Worm (Caenorhabditis elegans) whole organism, young adult: ENCODE measurements around the gene rars-2.

Experiments
- F49E8.2 ChIP-seq: sonication (generic microtip); optimal IDR thresholded peaks from 3 replicates; lab custom pipeline; 2017; ENCODE audit warnings: missing genetic modification characterization, mild to moderate bottlenecking, missing compliant biosample characterization, antibody characterized with exemption, moderate library complexity; ENCODE audit not compliant: insufficient read depth
- akir-1 ChIP-seq: fragments of 200-800 bp; sonication (Bioruptor generic); optimal IDR thresholded peaks from 2 replicates; lab custom pipeline; 2018; ENCODE audit warnings: mild to moderate bottlenecking, missing genetic modification characterization, moderate library complexity, missing compliant biosample characterization
- attf-5 ChIP-seq: fragments of 200-800 bp; sonication (Bioruptor generic); optimal IDR thresholded peaks from 2 replicates; lab custom pipeline; 2018; ENCODE audit warnings: mild to moderate bottlenecking, missing genetic modification characterization, missing compliant biosample characterization
- chd-7 ChIP-seq: sonication (generic microtip); optimal IDR thresholded peaks from 2 replicates; lab custom pipeline; 2016; ENCODE audit warnings: mild to moderate bottlenecking, missing genetic modification characterization, moderate library complexity, missing compliant biosample characterization
- dpl-1 ChIP-seq: fragments of 150-350 bp; optimal IDR thresholded peaks from 2 replicates; lab custom pipeline; 2014; ENCODE audit warnings: missing biosample characterization, missing genetic modification reagents, missing genetic modification characterization
- lag-1 ChIP-seq: fragments of 200-800 bp; sonication (Bioruptor generic); IDR thresholded peaks from 2 replicates; pipeline ENCODE4 v1.3.6; 2022; ENCODE audit warnings: missing genetic modification reagents, missing genetic modification characterization, missing compliant biosample characterization
- nfya-1 ChIP-seq: sonication (generic microtip); optimal IDR thresholded peaks from 2 replicates; lab custom pipeline; 2017; ENCODE audit warnings: antibody characterized with exemption, missing compliant biosample characterization, missing genetic modification characterization, borderline replicate concordance; ENCODE audit not compliant: insufficient read depth
- nhr-27 ChIP-seq: fragments of 200-800 bp; sonication (Bioruptor generic); optimal IDR thresholded peaks from 2 replicates; lab custom pipeline; 2018; ENCODE audit warnings: mild to moderate bottlenecking, missing genetic modification characterization, moderate library complexity, missing compliant biosample characterization
- sea-2 ChIP-seq: fragments of 200-800 bp; sonication (Bioruptor generic); IDR thresholded peaks from 2 replicates; pipeline ENCODE4 v1.3.6; 2022; ENCODE audit warnings: missing genetic modification characterization, missing compliant biosample characterization
- unc-62 ChIP-seq: fragments of 150-350 bp; optimal IDR thresholded peaks from 2 replicates; lab custom pipeline; 2014; ENCODE audit warnings: missing biosample characterization, missing genetic modification reagents, missing genetic modification characterization

DNA sequence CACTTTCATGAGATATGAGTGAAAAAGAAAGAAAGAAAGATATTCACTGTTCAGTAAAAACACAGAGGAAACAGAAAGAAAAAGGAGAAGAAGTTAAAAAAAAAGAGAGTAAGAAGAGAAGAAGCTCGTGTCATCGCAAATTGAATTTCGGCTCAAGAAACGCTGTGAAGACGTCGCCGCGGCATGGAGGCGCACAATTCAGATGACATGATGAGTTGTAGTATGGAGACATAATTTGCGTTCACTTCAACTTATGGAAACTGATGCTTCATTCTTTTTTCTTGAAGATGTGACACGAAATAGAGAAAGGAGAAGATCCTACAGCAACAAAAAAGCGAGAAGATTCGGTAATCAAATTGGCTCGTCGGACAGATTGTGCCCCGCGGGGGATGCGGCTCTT is 23.0 kb downstream of the rars-2 start:
- TF ChIP-seq F49E8.2 (tag; lab: Kevin White, UChicago) (no peak), akir-1 (GFP tag; lab: Kevin White, UChicago) (no peak), sea-2 (no peak), chd-7 (tag; lab: Kevin White, UChicago) (no peak), nhr-27 (no peak), attf-5 (GFP tag; lab: Kevin White, UChicago) (no peak), nfya-1 (no peak), lag-1 (GFP tag; lab: Robert Waterston, UW) (no peak), dpl-1 (GFP tag; lab: Kevin White, UChicago) (no peak), unc-62 (no peak)
